In genomic region chrX:13208075-13208474, dm6 we compare ENCODE assay signal across 2 fruit fly cellular contexts.
TF ChIP-seq lines count a peak whose summit lies in the region.

No protein-coding gene starts in this region.

TF ChIP-seq in whole organism, embryonic, 481 proteins besides CTCF, POLR2A, EP300 and RAD21 (continued from another document and continues in another):
- no peak for TF ChIP-seq slbo (GFP tag; IDR thresholded peaks at IDR 0.05; lab: Robert Waterston, UW)
- no peak for TF ChIP-seq lov (optimal IDR thresholded peaks at IDR 0.05; lab: Kevin White, UChicago)
- TF ChIP-seq lov (GFP tag; IDR thresholded peaks at IDR 0.05; lab: Robert Waterston, UW), result no peak
- TF ChIP-seq Ravus (GFP tag; IDR thresholded peaks at IDR 0.05; lab: Robert Waterston, UW), result no peak
- no peak for TF ChIP-seq toy (GFP tag; IDR thresholded peaks at IDR 0.05; lab: Robert Waterston, UW)
- no peak for TF ChIP-seq Elba2 (GFP tag; optimal IDR thresholded peaks at IDR 0.05; lab: Kevin White, UChicago)
- TF ChIP-seq CG2199 (GFP tag; IDR thresholded peaks at IDR 0.05; lab: Robert Waterston, UW), result no peak
- TF ChIP-seq cato (GFP tag; optimal IDR thresholded peaks at IDR 0.05; lab: Kevin White, UChicago; ENCODE audit: borderline replicate concordance), result no peak
- TF ChIP-seq hth (optimal IDR thresholded peaks at IDR 0.05; lab: Kevin White, UChicago), result no peak
- no peak for TF ChIP-seq HHEX (GFP tag; optimal IDR thresholded peaks at IDR 0.05; lab: Kevin White, UChicago)
- TF ChIP-seq amos (GFP tag; IDR thresholded peaks at IDR 0.05; lab: Robert Waterston, UW; ENCODE audit: partially characterized antibody), result no peak
- no peak for TF ChIP-seq Hmx (GFP tag; optimal IDR thresholded peaks at IDR 0.05; lab: Kevin White, UChicago)
- no peak for TF ChIP-seq Dip3 (GFP tag; optimal IDR thresholded peaks at IDR 0.05; lab: Kevin White, UChicago)
- TF ChIP-seq Eip74EF (GFP tag; optimal IDR thresholded peaks at IDR 0.05; lab: Kevin White, UChicago), result no peak
- TF ChIP-seq CG12299 (tag; optimal IDR thresholded peaks at IDR 0.05; lab: Kevin White, UChicago), result no peak
- TF ChIP-seq Xbp1 (GFP tag; optimal IDR thresholded peaks at IDR 0.05; lab: Kevin White, UChicago), result no peak
- TF ChIP-seq unpg (GFP tag; optimal IDR thresholded peaks at IDR 0.05; lab: Kevin White, UChicago), result peak; percentile 1
- TF ChIP-seq CG14710 (tag; optimal IDR thresholded peaks at IDR 0.05; lab: Kevin White, UChicago), result peak; percentile 18
- TF ChIP-seq pho (GFP tag; optimal IDR thresholded peaks at IDR 0.05; lab: Kevin White, UChicago), result no peak
- no peak for TF ChIP-seq fru (optimal IDR thresholded peaks at IDR 0.05; lab: Kevin White, UChicago)
- TF ChIP-seq bsh (GFP tag; optimal IDR thresholded peaks at IDR 0.05; lab: Kevin White, UChicago), result peak in 1 of 2 experiments; percentile 48
- peak; percentile 48 for TF ChIP-seq CG8924 (tag; optimal IDR thresholded peaks at IDR 0.05; lab: Kevin White, UChicago)
- TF ChIP-seq Dll (GFP tag; IDR thresholded peaks at IDR 0.05; lab: Robert Waterston, UW; ENCODE audit: partially characterized antibody), result no peak
- no peak for TF ChIP-seq CG33557 (GFP tag; optimal IDR thresholded peaks at IDR 0.05; lab: Kevin White, UChicago)
- TF ChIP-seq CG3407 (GFP tag; optimal IDR thresholded peaks at IDR 0.05; lab: Kevin White, UChicago), result no peak
- TF ChIP-seq CG14860 (GFP tag; IDR thresholded peaks at IDR 0.05; lab: Robert Waterston, UW; ENCODE audit: partially characterized antibody), result no peak
- TF ChIP-seq Ptx1 (GFP tag; IDR thresholded peaks at IDR 0.05; lab: Robert Waterston, UW), result 0 out of 2 replicates have a peak, but pooled peaks have one; percentile 21
- no peak for TF ChIP-seq HmgD (GFP tag; optimal IDR thresholded peaks at IDR 0.05; lab: Kevin White, UChicago)
- TF ChIP-seq da (GFP tag; optimal IDR thresholded peaks at IDR 0.05; lab: Kevin White, UChicago), result no peak
- no peak for TF ChIP-seq CG17328 (GFP tag; IDR thresholded peaks at IDR 0.05; lab: Robert Waterston, UW)
- no peak for TF ChIP-seq B-H2 (GFP tag; optimal IDR thresholded peaks at IDR 0.05; lab: Kevin White, UChicago)
- TF ChIP-seq Rfx (GFP tag; IDR thresholded peaks at IDR 0.05; lab: Robert Waterston, UW), result no peak
- peak; percentile 25 for TF ChIP-seq Hr3 (GFP tag; optimal IDR thresholded peaks at IDR 0.05; lab: Kevin White, UChicago)
- peak; percentile 38; the same call in 2 of the 3 replicates for TF ChIP-seq dysf (GFP tag; IDR thresholded peaks at IDR 0.05; lab: Robert Waterston, UW)
- TF ChIP-seq ATbp (GFP tag; optimal IDR thresholded peaks at IDR 0.05; lab: Kevin White, UChicago), result peak; percentile 29
- no peak for TF ChIP-seq ssp (GFP tag; IDR thresholded peaks at IDR 0.05; lab: Robert Waterston, UW)
- no peak for TF ChIP-seq so (GFP tag; IDR thresholded peaks at IDR 0.05; lab: Robert Waterston, UW)
- TF ChIP-seq CG10274 (GFP tag; optimal IDR thresholded peaks at IDR 0.05; lab: Kevin White, UChicago), result no peak
- TF ChIP-seq Sin3A (optimal IDR thresholded peaks at IDR 0.05; lab: Kevin White, UChicago), result no peak
- no peak for TF ChIP-seq aop (GFP tag; IDR thresholded peaks at IDR 0.05; lab: Robert Waterston, UW)
- no peak for TF ChIP-seq Aef1 (GFP tag; IDR thresholded peaks at IDR 0.05; lab: Robert Waterston, UW)
- no peak for TF ChIP-seq ara (GFP tag; IDR thresholded peaks at IDR 0.05; lab: Robert Waterston, UW)
- TF ChIP-seq CG6254 (GFP tag; optimal IDR thresholded peaks at IDR 0.05; lab: Kevin White, UChicago), result no peak
- no peak for TF ChIP-seq NC2β (GFP tag; optimal IDR thresholded peaks at IDR 0.05; lab: Kevin White, UChicago)
- no peak for TF ChIP-seq NFAT (GFP tag; IDR thresholded peaks at IDR 0.05; lab: Robert Waterston, UW)
- TF ChIP-seq Lhr (GFP tag; optimal IDR thresholded peaks at IDR 0.05; lab: Kevin White, UChicago), result no peak
- no peak for TF ChIP-seq CG31365 (tag; optimal IDR thresholded peaks at IDR 0.05; lab: Kevin White, UChicago)
- TF ChIP-seq cwo (GFP tag; optimal IDR thresholded peaks at IDR 0.05; lab: Kevin White, UChicago), result peak; percentile 38
- TF ChIP-seq emc (GFP tag; optimal IDR thresholded peaks at IDR 0.05; lab: Kevin White, UChicago), result no peak
- TF ChIP-seq CG13296 (GFP tag; optimal IDR thresholded peaks at IDR 0.05; lab: Kevin White, UChicago), result peak; percentile 50
- TF ChIP-seq Dek (tag; optimal IDR thresholded peaks at IDR 0.05; lab: Kevin White, UChicago), result peak; percentile 1
- TF ChIP-seq gsb-n (tag; optimal IDR thresholded peaks at IDR 0.05; lab: Kevin White, UChicago), result peak; percentile 45
- no peak for TF ChIP-seq bab2 (GFP tag; optimal IDR thresholded peaks at IDR 0.05; lab: Kevin White, UChicago)
- no peak for TF ChIP-seq Nf-YA (GFP tag; IDR thresholded peaks at IDR 0.05; lab: Robert Waterston, UW)
- no peak for TF ChIP-seq CG4820 (GFP tag; optimal IDR thresholded peaks at IDR 0.05; lab: Kevin White, UChicago)
- TF ChIP-seq salm (tag; optimal IDR thresholded peaks at IDR 0.05; lab: Kevin White, UChicago), result no peak
- TF ChIP-seq CG10979 (tag; optimal IDR thresholded peaks at IDR 0.05; lab: Kevin White, UChicago), result peak; percentile 49
- TF ChIP-seq CG1792 (GFP tag; optimal IDR thresholded peaks at IDR 0.05; lab: Kevin White, UChicago), result no peak
- TF ChIP-seq CG1832 (GFP tag; optimal IDR thresholded peaks at IDR 0.05; lab: Kevin White, UChicago), result no peak
- TF ChIP-seq gcm2 (GFP tag; optimal IDR thresholded peaks at IDR 0.05; lab: Kevin White, UChicago), result no peak
- no peak for TF ChIP-seq CG2129 (GFP tag; IDR thresholded peaks at IDR 0.05; lab: Robert Waterston, UW; ENCODE audit: partially characterized antibody)
- TF ChIP-seq fd96Cb (tag; optimal IDR thresholded peaks at IDR 0.05; lab: Kevin White, UChicago), result peak; percentile 18
- no peak for TF ChIP-seq corto (GFP tag; optimal IDR thresholded peaks at IDR 0.05; lab: Kevin White, UChicago)
- no peak for TF ChIP-seq Drgx (GFP tag; IDR thresholded peaks at IDR 0.05; lab: Robert Waterston, UW)
- TF ChIP-seq grn (GFP tag; optimal IDR thresholded peaks at IDR 0.05; lab: Kevin White, UChicago), result no peak
- no peak for TF ChIP-seq zf30C (GFP tag; optimal IDR thresholded peaks at IDR 0.05; lab: Kevin White, UChicago)
- no peak for TF ChIP-seq Spps (tag; optimal IDR thresholded peaks at IDR 0.05; lab: Kevin White, UChicago)
- TF ChIP-seq CG2712 (tag; optimal IDR thresholded peaks at IDR 0.05; lab: Kevin White, UChicago), result peak; percentile 59
- TF ChIP-seq nerfin-2 (GFP tag; IDR thresholded peaks at IDR 0.05; lab: Robert Waterston, UW; ENCODE audit: partially characterized antibody), result no peak

TF ChIP-seq in whole organism, prepupa, 60 proteins besides CTCF, POLR2A, EP300 and RAD21 (continued from another document):
- no peak for TF ChIP-seq CG6163 (GFP tag; IDR thresholded peaks at IDR 0.05; lab: Robert Waterston, UW)
